Fruit fly (Drosophila melanogaster) whole organism, embryonic: ENCODE results near the gene CG32797.
A peak's percentile ranks its signal among the peaks of the same experiment; 100 is the strongest.

Experiments
- Abd-B ChIP-seq: fragments of 200-800 bp; sonication (Bioruptor generic); optimal IDR thresholded peaks from 2 replicates; lab custom pipeline; 2018; ENCODE audit warnings: missing biosample characterization, mild to moderate bottlenecking, missing genetic modification characterization, moderate library complexity
- Adf1 ChIP-seq: fragments of 200-800 bp; sonication (Bioruptor generic); IDR thresholded peaks from 2 replicates; pipeline ENCODE4 v1.3.6; 2022; ENCODE audit warnings: missing biosample characterization, missing genetic modification characterization
- Atf-2 ChIP-seq: fragments of 200-800 bp; sonication (Bioruptor generic); optimal IDR thresholded peaks from 2 replicates; lab custom pipeline; 2016; ENCODE audit warnings: missing biosample characterization, missing genetic modification characterization
- CG12155 ChIP-seq: fragments of 200-800 bp; sonication (Bioruptor generic); optimal IDR thresholded peaks from 3 replicates; lab custom pipeline; 2016; ENCODE audit warnings: missing biosample characterization, missing genetic modification characterization
- CG12391 ChIP-seq: fragments of 200-800 bp; sonication (Bioruptor generic); optimal IDR thresholded peaks from 3 replicates; lab custom pipeline; 2018; ENCODE audit warnings: missing biosample characterization, mild to moderate bottlenecking, missing genetic modification characterization, moderate library complexity
- CG1529 ChIP-seq: fragments of 200-800 bp; sonication (Bioruptor generic); optimal IDR thresholded peaks from 3 replicates; lab custom pipeline; 2018; ENCODE audit warnings: missing biosample characterization, missing genetic modification characterization
- CG18476 ChIP-seq: fragments of 200-800 bp; sonication (Bioruptor generic); optimal IDR thresholded peaks from 2 replicates; lab custom pipeline; 2016; ENCODE audit warnings: missing biosample characterization, mild to moderate bottlenecking, missing genetic modification characterization
- CG30020 ChIP-seq: fragments of 200-800 bp; optimal IDR thresholded peaks from 2 replicates; lab custom pipeline; 2019; ENCODE audit warnings: missing biosample characterization, mild to moderate bottlenecking, missing genetic modification characterization, moderate library complexity
- CG30403 ChIP-seq: fragments of 200-800 bp; sonication (Bioruptor generic); optimal IDR thresholded peaks from 3 replicates; lab custom pipeline; 2016; ENCODE audit warnings: missing biosample characterization, missing genetic modification characterization
- CG3163 ChIP-seq: fragments of 200-800 bp; sonication (Bioruptor generic); optimal IDR thresholded peaks from 3 replicates; lab custom pipeline; 2016; ENCODE audit warnings: missing biosample characterization, missing genetic modification characterization
- CG32772 ChIP-seq: fragments of 200-800 bp; sonication (Bioruptor generic); IDR thresholded peaks from 2 replicates; pipeline ENCODE4 v1.3.6; 2022; ENCODE audit warnings: missing biosample characterization, missing genetic modification characterization
- CG43689 ChIP-seq: fragments of 200-800 bp; sonication (Bioruptor generic); IDR thresholded peaks from 2 replicates; pipeline ENCODE4 v1.3.6; 2022; ENCODE audit warnings: missing biosample characterization, missing genetic modification characterization
- CG4617 ChIP-seq: fragments of 200-800 bp; sonication (Bioruptor generic); optimal IDR thresholded peaks from 3 replicates; lab custom pipeline; 2016; ENCODE audit warnings: missing biosample characterization, missing genetic modification characterization, borderline replicate concordance
- CG6765 ChIP-seq: fragments of 200-800 bp; sonication (Bioruptor generic); optimal IDR thresholded peaks from 3 replicates; lab custom pipeline; 2017; ENCODE audit warnings: missing biosample characterization, mild to moderate bottlenecking, missing genetic modification characterization
- CG7928 ChIP-seq: fragments of 200-800 bp; sonication (Bioruptor generic); optimal IDR thresholded peaks from 2 replicates; lab custom pipeline; 2017; ENCODE audit warnings: missing biosample characterization, mild to moderate bottlenecking, missing genetic modification characterization
- CG8359 ChIP-seq: fragments of 200-800 bp; sonication (Bioruptor generic); optimal IDR thresholded peaks from 2 replicates; lab custom pipeline; 2017; ENCODE audit warnings: missing biosample characterization, mild to moderate bottlenecking, missing genetic modification characterization, borderline replicate concordance
- CG9797 ChIP-seq: fragments of 200-800 bp; sonication (Bioruptor generic); optimal IDR thresholded peaks from 3 replicates; lab custom pipeline; 2018; ENCODE audit warnings: missing biosample characterization, mild to moderate bottlenecking, missing genetic modification characterization
- Dek ChIP-seq: fragments of 200-800 bp; sonication (Bioruptor generic); optimal IDR thresholded peaks from 3 replicates; lab custom pipeline; 2019; ENCODE audit warnings: missing biosample characterization, mild to moderate bottlenecking, missing genetic modification characterization, moderate library complexity
- Doc3 ChIP-seq: fragments of 200-800 bp; sonication (Bioruptor generic); IDR thresholded peaks from 3 replicates; pipeline ENCODE4 v1.3.6; 2022; ENCODE audit warnings: missing biosample characterization, missing genetic modification characterization; ENCODE audit not compliant: partially characterized antibody
- E2f1 ChIP-seq: fragments of 200-800 bp; sonication (Bioruptor generic); IDR thresholded peaks from 2 replicates; pipeline ENCODE4 v1.3.6; 2022; ENCODE audit warnings: missing biosample characterization, missing genetic modification characterization
- Ets97D ChIP-seq: fragments of 200-800 bp; sonication (Bioruptor generic); optimal IDR thresholded peaks from 3 replicates; lab custom pipeline; 2016; ENCODE audit warnings: missing biosample characterization, missing genetic modification characterization
- Fer3 ChIP-seq: fragments of 200-800 bp; sonication (Bioruptor generic); optimal IDR thresholded peaks from 2 replicates; lab custom pipeline; 2018; ENCODE audit warnings: missing biosample characterization, mild to moderate bottlenecking, missing genetic modification characterization, moderate library complexity
- H15 ChIP-seq: fragments of 200-800 bp; sonication (Bioruptor generic); IDR thresholded peaks from 3 replicates; pipeline ENCODE4 v1.3.6; 2022; ENCODE audit warnings: missing biosample characterization, missing genetic modification characterization
- HHEX ChIP-seq: fragments of 200-800 bp; sonication (Bioruptor generic); optimal IDR thresholded peaks from 3 replicates; lab custom pipeline; 2017; ENCODE audit warnings: missing biosample characterization, mild to moderate bottlenecking, missing genetic modification characterization, missing genetic modification reagents
- HLH54F ChIP-seq: fragments of 200-800 bp; sonication (Bioruptor generic); optimal IDR thresholded peaks from 3 replicates; lab custom pipeline; 2016; ENCODE audit warnings: missing biosample characterization, missing genetic modification characterization
- Lpt ChIP-seq: fragments of >200 bp; optimal IDR thresholded peaks from 2 replicates; lab custom pipeline; 2018; ENCODE audit warnings: missing biosample characterization, missing genetic modification characterization
- Myb ChIP-seq: fragments of 200-800 bp; sonication (Bioruptor generic); optimal IDR thresholded peaks from 2 replicates; lab custom pipeline; 2016; ENCODE audit warnings: missing biosample characterization, missing genetic modification characterization
- Opbp ChIP-seq: fragments of 200-800 bp; sonication (Bioruptor generic); IDR thresholded peaks from 3 replicates; pipeline ENCODE4 v1.3.6; 2022; ENCODE audit warnings: missing biosample characterization, missing genetic modification characterization; ENCODE audit not compliant: partially characterized antibody
- Sry-δ ChIP-seq: fragments of 200-800 bp; sonication (Bioruptor generic); optimal IDR thresholded peaks from 2 replicates; lab custom pipeline; 2016; ENCODE audit warnings: missing biosample characterization, missing genetic modification characterization
- al ChIP-seq: fragments of 200-800 bp; sonication (Bioruptor generic); IDR thresholded peaks from 2 replicates; pipeline ENCODE4 v1.3.6; 2022; ENCODE audit warnings: missing biosample characterization, missing genetic modification characterization
- aop ChIP-seq: fragments of 200-800 bp; sonication (Bioruptor generic); IDR thresholded peaks from 2 replicates; pipeline ENCODE4 v1.3.6; 2022; ENCODE audit warnings: missing biosample characterization, missing genetic modification characterization
- ase ChIP-seq: fragments of 200-800 bp; sonication (Bioruptor generic); IDR thresholded peaks from 3 replicates; pipeline ENCODE4 v1.3.6; 2022; ENCODE audit warnings: missing biosample characterization, missing genetic modification characterization
- ash1 ChIP-seq: fragments of 200-800 bp; sonication (Bioruptor generic); optimal IDR thresholded peaks from 2 replicates; lab custom pipeline; 2018; ENCODE audit warnings: missing biosample characterization, mild to moderate bottlenecking, missing genetic modification characterization
- bcd ChIP-seq: fragments of 200-800 bp; sonication (Bioruptor generic); optimal IDR thresholded peaks from 2 replicates; lab custom pipeline; 2017; ENCODE audit warnings: missing biosample characterization, mild to moderate bottlenecking, missing genetic modification characterization
- caup ChIP-seq: fragments of 200-800 bp; sonication (Bioruptor generic); optimal IDR thresholded peaks from 3 replicates; lab custom pipeline; 2017; ENCODE audit warnings: missing biosample characterization, mild to moderate bottlenecking, missing genetic modification characterization, moderate library complexity; ENCODE audit not compliant: severe bottlenecking
- corto ChIP-seq: fragments of 200-800 bp; sonication (Bioruptor generic); optimal IDR thresholded peaks from 2 replicates; lab custom pipeline; 2016; ENCODE audit warnings: missing biosample characterization, mild to moderate bottlenecking, missing genetic modification characterization, moderate library complexity
- dan ChIP-seq: fragments of 200-800 bp; sonication (Bioruptor generic); IDR thresholded peaks from 2 replicates; pipeline ENCODE4 v1.3.6; 2022; ENCODE audit warnings: missing biosample characterization, missing genetic modification characterization
- fd96Cb ChIP-seq: fragments of 200-800 bp; sonication (Bioruptor generic); optimal IDR thresholded peaks from 2 replicates; lab custom pipeline; 2018; ENCODE audit warnings: missing biosample characterization, mild to moderate bottlenecking, missing genetic modification characterization, moderate library complexity
- gsb-n ChIP-seq: fragments of 200-800 bp; sonication (Bioruptor generic); optimal IDR thresholded peaks from 3 replicates; lab custom pipeline; 2018; ENCODE audit warnings: missing biosample characterization, mild to moderate bottlenecking, missing genetic modification characterization
- lilli ChIP-seq: fragments of 200-800 bp; sonication (Bioruptor generic); optimal IDR thresholded peaks from 3 replicates; lab custom pipeline; 2016; ENCODE audit warnings: missing biosample characterization, missing genetic modification characterization
- lmd ChIP-seq: fragments of 200-800 bp; sonication (Bioruptor generic); IDR thresholded peaks from 2 replicates; pipeline ENCODE4 v1.3.6; 2022; ENCODE audit warnings: missing biosample characterization, missing genetic modification characterization
- lov ChIP-seq, 2 experiments: fragments of 200-800 bp in 1 of 2; fragments of >200 bp in 1 of 2; sonication (Bioruptor generic) in 1 of 2; IDR thresholded peaks in 1 of 2; optimal IDR thresholded peaks in 1 of 2; 2 replicates in 1 of 2; 3 replicates in 1 of 2; pipeline versions ENCODE4 v1.3.6 to Lab custom; 2017 to 2022; ENCODE audit warnings: missing biosample characterization in 1 of 2, missing genetic modification characterization in 1 of 2
- maf-S ChIP-seq: fragments of 200-800 bp; sonication (Bioruptor generic); optimal IDR thresholded peaks from 2 replicates; lab custom pipeline; 2016; ENCODE audit warnings: missing biosample characterization, missing genetic modification characterization
- nerfin-2 ChIP-seq: fragments of 200-800 bp; sonication (Bioruptor generic); IDR thresholded peaks from 2 replicates; pipeline ENCODE4 v1.3.6; 2022; ENCODE audit warnings: missing biosample characterization, missing genetic modification characterization; ENCODE audit not compliant: partially characterized antibody
- psq ChIP-seq: fragments of 200-800 bp; sonication (Bioruptor generic); optimal IDR thresholded peaks from 2 replicates; lab custom pipeline; 2017; ENCODE audit warnings: missing biosample characterization, missing genetic modification characterization
- run ChIP-seq: fragments of 200-800 bp; sonication (Bioruptor generic); optimal IDR thresholded peaks from 3 replicates; lab custom pipeline; 2018; ENCODE audit warnings: missing biosample characterization, mild to moderate bottlenecking, missing genetic modification characterization
- stwl ChIP-seq: fragments of 200-800 bp; sonication (Bioruptor generic); optimal IDR thresholded peaks from 3 replicates; lab custom pipeline; 2018; ENCODE audit warnings: missing biosample characterization, mild to moderate bottlenecking, missing genetic modification characterization, moderate library complexity
- z ChIP-seq: fragments of 200-800 bp; sonication (Bioruptor generic); IDR thresholded peaks from 3 replicates; pipeline ENCODE4 v1.3.6; 2022; ENCODE audit warnings: missing biosample characterization, missing genetic modification characterization
- zen ChIP-seq: fragments of 200-800 bp; sonication (Bioruptor generic); optimal IDR thresholded peaks from 3 replicates; lab custom pipeline; 2018; ENCODE audit warnings: missing biosample characterization, mild to moderate bottlenecking, missing genetic modification characterization, moderate library complexity

CG32797 gene

DNA sequence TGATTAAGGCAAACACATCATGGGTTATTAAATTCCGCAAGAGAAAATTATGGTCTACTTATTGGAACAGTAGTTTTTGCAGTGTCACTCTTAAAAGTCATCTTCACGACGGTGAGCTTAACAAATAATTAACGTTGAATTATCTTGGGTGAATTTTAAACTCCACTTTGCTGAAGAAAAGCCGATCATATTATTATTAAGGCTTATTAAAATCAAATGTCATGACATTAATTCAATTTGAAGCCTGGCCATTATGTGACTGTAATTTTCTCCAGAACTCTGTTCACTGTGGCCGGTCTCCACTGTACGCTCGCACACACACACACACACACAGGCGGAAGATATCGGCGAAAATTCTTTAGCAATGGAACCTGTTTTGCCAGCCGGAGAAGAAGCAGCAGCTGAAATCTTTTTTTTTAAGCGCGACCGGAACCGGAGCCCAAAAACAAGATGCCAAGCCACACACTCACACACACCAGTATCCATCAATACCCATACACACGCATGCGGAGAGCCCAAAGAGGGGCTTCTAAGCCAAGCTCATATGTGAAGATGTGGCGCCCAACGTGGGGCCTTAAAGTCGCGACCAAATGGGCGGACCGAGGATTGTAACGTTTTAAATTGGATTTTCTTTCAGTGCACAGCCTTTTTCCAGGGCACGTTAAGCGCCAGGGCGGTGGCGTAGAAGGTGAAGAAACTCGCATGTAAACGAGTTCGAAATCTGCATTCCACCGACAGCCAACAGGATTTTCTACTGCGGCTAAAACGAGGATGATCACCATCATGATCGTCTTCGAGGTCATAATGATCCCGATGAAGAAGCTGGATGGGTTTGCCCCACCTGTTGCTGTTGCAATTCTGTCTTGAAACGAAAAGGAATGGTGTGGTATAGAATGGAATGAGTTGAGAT, 29.9 kb upstream of the CG32797 start (continued):
- TF ChIP-seq z (GFP tag; lab: Robert Waterston, UW) (0 out of 3 replicates have a peak, but pooled peaks have one; percentile 16), ash1 (GFP tag; lab: Kevin White, UChicago) (no peak), CG12391 (tag; lab: Kevin White, UChicago) (no peak), run (tag; lab: Kevin White, UChicago) (no peak), Abd-B (GFP tag; lab: Kevin White, UChicago) (no peak), ase (GFP tag; lab: Robert Waterston, UW) (no peak), aop (GFP tag; lab: Robert Waterston, UW) (no peak), dan (no peak), CG12155 (GFP tag; lab: Kevin White, UChicago) (no peak), psq (GFP tag; lab: Kevin White, UChicago) (no peak), CG8359 (GFP tag; lab: Kevin White, UChicago) (no peak), bcd (GFP tag; lab: Kevin White, UChicago) (no peak), CG18476 (GFP tag; lab: Kevin White, UChicago) (no peak), CG30020 (tag; lab: Kevin White, UChicago) (no peak), E2f1 (GFP tag; lab: Robert Waterston, UW) (no peak), Adf1 (no peak), CG7928 (GFP tag; lab: Kevin White, UChicago) (no peak), fd96Cb (tag; lab: Kevin White, UChicago) (no peak), Sry-δ (GFP tag; lab: Kevin White, UChicago) (no peak), Fer3 (no peak), CG4617 (GFP tag; lab: Kevin White, UChicago) (no peak), stwl (tag; lab: Kevin White, UChicago) (no peak), HHEX (GFP tag; lab: Kevin White, UChicago) (no peak), corto (GFP tag; lab: Kevin White, UChicago) (no peak), gsb-n (tag; lab: Kevin White, UChicago) (no peak), al (GFP tag; lab: Robert Waterston, UW) (0 out of 2 replicates have a peak, but pooled peaks have one; percentile 18), CG3163 (GFP tag; lab: Kevin White, UChicago) (no peak), H15 (GFP tag; lab: Robert Waterston, UW) (no peak), Myb (GFP tag; lab: Kevin White, UChicago) (no peak), CG30403 (GFP tag; lab: Kevin White, UChicago) (no peak), lilli (GFP tag; lab: Kevin White, UChicago) (no peak), maf-S (no peak), CG43689 (GFP tag; lab: Robert Waterston, UW) (no peak), CG6765 (GFP tag; lab: Kevin White, UChicago) (no peak), CG1529 (GFP tag; lab: Kevin White, UChicago) (no peak), Atf-2 (GFP tag; lab: Kevin White, UChicago) (no peak), CG32772 (no peak), zen (tag; lab: Kevin White, UChicago) (no peak), Doc3 (no peak), HLH54F (GFP tag; lab: Kevin White, UChicago) (no peak), lmd (GFP tag; lab: Robert Waterston, UW) (no peak), Ets97D (GFP tag; lab: Kevin White, UChicago) (no peak), Lpt (no peak), Dek (no peak), nerfin-2 (GFP tag; lab: Robert Waterston, UW) (no peak), lov (optimal IDR thresholded peaks at IDR 0.05; lab: Kevin White, UChicago) (no peak), lov (GFP tag; IDR thresholded peaks at IDR 0.05; lab: Robert Waterston, UW) (no peak), CG9797 (GFP tag; lab: Kevin White, UChicago) (no peak), Opbp (GFP tag; lab: Robert Waterston, UW) (no peak), caup (GFP tag; lab: Kevin White, UChicago) (no peak)
